Fruit fly (Drosophila melanogaster) whole organism, prepupa: ENCODE measurements around the gene CG4789.

ENCODE experiments used
- Blimp-1 ChIP-seq: fragments of 200-800 bp; sonication (Bioruptor generic); optimal IDR thresholded peaks from 3 replicates; lab custom pipeline; 2017; ENCODE audit warnings: missing biosample characterization, missing genetic modification characterization, mild to moderate bottlenecking, moderate library complexity, missing genetic modification reagents
- CG10669 ChIP-seq: fragments of 200-800 bp; sonication (Bioruptor generic); optimal IDR thresholded peaks from 3 replicates; lab custom pipeline; 2018; ENCODE audit warnings: missing biosample characterization, mild to moderate bottlenecking, missing genetic modification characterization, moderate library complexity
- CG11294 ChIP-seq: fragments of 200-800 bp; sonication (Bioruptor generic); IDR thresholded peaks from 2 replicates; pipeline ENCODE4 v1.3.6; 2022; ENCODE audit warnings: missing biosample characterization, missing genetic modification characterization
- CG11902 ChIP-seq: fragments of 200-800 bp; sonication (Bioruptor generic); optimal IDR thresholded peaks from 3 replicates; lab custom pipeline; 2016; ENCODE audit warnings: missing biosample characterization, missing genetic modification characterization
- CG1621 ChIP-seq: fragments of 200-800 bp; sonication (Bioruptor generic); optimal IDR thresholded peaks from 3 replicates; lab custom pipeline; 2018; ENCODE audit warnings: missing biosample characterization, mild to moderate bottlenecking, missing genetic modification characterization
- CG16779 ChIP-seq: fragments of 200-800 bp; sonication (Bioruptor generic); optimal IDR thresholded peaks from 3 replicates; lab custom pipeline; 2017; ENCODE audit warnings: missing biosample characterization, mild to moderate bottlenecking, missing genetic modification characterization
- CG31627 ChIP-seq: fragments of 200-800 bp; sonication (Bioruptor generic); optimal IDR thresholded peaks from 3 replicates; lab custom pipeline; 2016; ENCODE audit warnings: missing biosample characterization, missing genetic modification characterization
- CG32006 ChIP-seq: fragments of 200-800 bp; sonication (Bioruptor generic); optimal IDR thresholded peaks from 3 replicates; lab custom pipeline; 2017; ENCODE audit warnings: missing biosample characterization, mild to moderate bottlenecking, missing genetic modification characterization
- CG34406 ChIP-seq: fragments of 200-800 bp; sonication (Bioruptor generic); optimal IDR thresholded peaks from 3 replicates; lab custom pipeline; 2016; ENCODE audit warnings: missing biosample characterization, missing genetic modification characterization
- CG4318 ChIP-seq: fragments of 200-800 bp; sonication (Bioruptor generic); optimal IDR thresholded peaks from 3 replicates; lab custom pipeline; 2017; ENCODE audit warnings: missing biosample characterization, mild to moderate bottlenecking, missing genetic modification characterization
- CG6163 ChIP-seq: fragments of 200-800 bp; sonication (Bioruptor generic); IDR thresholded peaks from 3 replicates; pipeline ENCODE4 v1.3.6; 2022; ENCODE audit warnings: missing biosample characterization, missing genetic modification characterization
- CG6276 ChIP-seq: fragments of 200-800 bp; sonication (Bioruptor generic); optimal IDR thresholded peaks from 2 replicates; lab custom pipeline; 2017; ENCODE audit warnings: missing biosample characterization, mild to moderate bottlenecking, missing genetic modification characterization
- CG6792 ChIP-seq: fragments of 200-800 bp; sonication (Bioruptor generic); optimal IDR thresholded peaks from 3 replicates; lab custom pipeline; 2016; ENCODE audit warnings: missing biosample characterization, missing genetic modification characterization
- CG6808 ChIP-seq: fragments of 200-800 bp; sonication (Bioruptor generic); optimal IDR thresholded peaks from 3 replicates; lab custom pipeline; 2017; ENCODE audit warnings: missing biosample characterization, missing genetic modification characterization, mild to moderate bottlenecking, moderate library complexity, missing genetic modification reagents
- CG6854 ChIP-seq: fragments of 200-800 bp; sonication (Bioruptor generic); optimal IDR thresholded peaks from 2 replicates; lab custom pipeline; 2017; ENCODE audit warnings: missing biosample characterization, mild to moderate bottlenecking, missing genetic modification characterization
- CG8119 ChIP-seq: fragments of 200-800 bp; sonication (Bioruptor generic); IDR thresholded peaks from 3 replicates; pipeline ENCODE4 v1.3.6; 2022; ENCODE audit warnings: missing biosample characterization, missing genetic modification characterization
- CG9139 ChIP-seq: fragments of 200-800 bp; sonication (Bioruptor generic); optimal IDR thresholded peaks from 3 replicates; lab custom pipeline; 2017; ENCODE audit warnings: missing biosample characterization, mild to moderate bottlenecking, missing genetic modification characterization
- Eip75B ChIP-seq: fragments of 200-800 bp; sonication (Bioruptor generic); optimal IDR thresholded peaks from 3 replicates; lab custom pipeline; 2016; ENCODE audit warnings: missing biosample characterization, missing genetic modification characterization
- Eip78C ChIP-seq: fragments of 200-800 bp; sonication (Bioruptor generic); peaks from one replicate; lab custom pipeline; 2016; ENCODE audit warnings: missing biosample characterization, missing genetic modification characterization
- Eip93F ChIP-seq: fragments of 200-800 bp; sonication (Bioruptor generic); optimal IDR thresholded peaks from 2 replicates; lab custom pipeline; 2016; ENCODE audit warnings: missing biosample characterization, mild to moderate bottlenecking, missing genetic modification characterization
- Ets21C ChIP-seq: fragments of 200-800 bp; sonication (Bioruptor generic); optimal IDR thresholded peaks from 3 replicates; lab custom pipeline; 2016; ENCODE audit warnings: missing biosample characterization, missing genetic modification characterization
- Ets96B ChIP-seq: fragments of 200-800 bp; optimal IDR thresholded peaks from 2 replicates; lab custom pipeline; 2019; ENCODE audit warnings: missing biosample characterization, mild to moderate bottlenecking, missing genetic modification characterization, moderate library complexity
- Hr38 ChIP-seq: sonication (Bioruptor generic); optimal IDR thresholded peaks from 2 replicates; lab custom pipeline; 2016; ENCODE audit warnings: missing biosample characterization, missing genetic modification characterization
- Hr4 ChIP-seq: fragments of 200-800 bp; sonication (Bioruptor generic); optimal IDR thresholded peaks from 3 replicates; lab custom pipeline; 2016; ENCODE audit warnings: missing biosample characterization, missing genetic modification characterization
- Met ChIP-seq: fragments of 200-800 bp; sonication (Bioruptor generic); optimal IDR thresholded peaks from 3 replicates; lab custom pipeline; 2016; ENCODE audit warnings: missing biosample characterization, missing genetic modification characterization
- Sox102F ChIP-seq: fragments of 200-800 bp; sonication (Bioruptor generic); optimal IDR thresholded peaks from 2 replicates; lab custom pipeline; 2016; ENCODE audit warnings: missing biosample characterization, mild to moderate bottlenecking, missing genetic modification characterization
- Sox14 ChIP-seq: fragments of 200-800 bp; sonication (Bioruptor generic); optimal IDR thresholded peaks from 3 replicates; lab custom pipeline; 2016; ENCODE audit warnings: missing biosample characterization, missing genetic modification characterization
- Sox15 ChIP-seq: fragments of 200-800 bp; sonication (Bioruptor generic); optimal IDR thresholded peaks from 3 replicates; lab custom pipeline; 2016; ENCODE audit warnings: missing biosample characterization, missing genetic modification characterization
- acj6 ChIP-seq: fragments of 200-800 bp; sonication (Bioruptor generic); optimal IDR thresholded peaks from 3 replicates; lab custom pipeline; 2016; ENCODE audit warnings: missing biosample characterization, missing genetic modification characterization
- cyc ChIP-seq: fragments of 200-800 bp; sonication (Bioruptor generic); optimal IDR thresholded peaks from 3 replicates; lab custom pipeline; 2016; ENCODE audit warnings: missing biosample characterization, missing genetic modification characterization
- dac ChIP-seq: fragments of 200-800 bp; sonication (Bioruptor generic); optimal IDR thresholded peaks from 2 replicates; lab custom pipeline; 2017; ENCODE audit warnings: missing biosample characterization, mild to moderate bottlenecking, missing genetic modification characterization
- dsx ChIP-seq: fragments of 200-800 bp; optimal IDR thresholded peaks from 3 replicates; lab custom pipeline; 2019; ENCODE audit warnings: missing biosample characterization, mild to moderate bottlenecking, missing genetic modification characterization, moderate library complexity; ENCODE audit not compliant: poor library complexity, severe bottlenecking
- esn ChIP-seq: fragments of 200-800 bp; sonication (Bioruptor generic); optimal IDR thresholded peaks from 2 replicates; lab custom pipeline; 2016; ENCODE audit warnings: missing biosample characterization, mild to moderate bottlenecking, missing genetic modification characterization, moderate library complexity
- fd85E ChIP-seq: fragments of 200-800 bp; sonication (Bioruptor generic); optimal IDR thresholded peaks from 3 replicates; lab custom pipeline; 2016; ENCODE audit warnings: missing biosample characterization, missing genetic modification characterization
- fkh ChIP-seq: fragments of 200-800 bp; sonication (Bioruptor generic); optimal IDR thresholded peaks from 3 replicates; lab custom pipeline; 2017; ENCODE audit warnings: missing biosample characterization, mild to moderate bottlenecking, missing genetic modification characterization, moderate library complexity
- net ChIP-seq: fragments of 200-800 bp; sonication (Bioruptor generic); optimal IDR thresholded peaks from 3 replicates; lab custom pipeline; 2016; ENCODE audit warnings: missing biosample characterization, missing genetic modification characterization
- salr ChIP-seq, 2 experiments: fragments of 200-800 bp; sonication (Bioruptor generic); optimal IDR thresholded peaks; 3 replicates each; lab custom pipeline; 2016 to 2018; ENCODE audit warnings: missing biosample characterization in 2 of 2, missing genetic modification characterization in 2 of 2, mild to moderate bottlenecking in 1 of 2
- topi ChIP-seq: fragments of 200-800 bp; sonication (Bioruptor generic); optimal IDR thresholded peaks from 3 replicates; lab custom pipeline; 2016; ENCODE audit warnings: missing biosample characterization, missing genetic modification characterization

CG4789 gene

dm6 chrX:16782175-16782916 lies 18.4 kb upstream of the CG4789 start (continued):
- TF ChIP-seq Eip78C (GFP tag; lab: Kevin White, UChicago) (peak; percentile 76), topi (GFP tag; lab: Kevin White, UChicago) (no peak), Ets21C (no peak), CG31627 (GFP tag; lab: Kevin White, UChicago) (no peak), dsx (no peak), Met (GFP tag; lab: Kevin White, UChicago) (no peak), dac (GFP tag; lab: Kevin White, UChicago) (peak; percentile 18), salr (GFP tag; optimal IDR thresholded peaks at IDR 0.05; lab: Kevin White, UChicago) (peak in 1 of 2 experiments; percentile 59), CG6163 (GFP tag; lab: Robert Waterston, UW) (peak; percentile 75), CG11902 (GFP tag; lab: Kevin White, UChicago) (no peak), CG9139 (no peak), CG6276 (GFP tag; lab: Kevin White, UChicago) (peak; percentile 19), Sox15 (GFP tag; lab: Kevin White, UChicago) (no peak), CG11294 (peak; percentile 43; the same call in 1 of the 2 replicates)

dm6 chrX:16783141-16783715 lies 17.5 kb upstream of the CG4789 start, which contains the start of gene if:
Gene if, minus strand, starts transcription at chrX:16783434.
- TF ChIP-seq topi (GFP tag; lab: Kevin White, UChicago) (no peak), Eip78C (GFP tag; lab: Kevin White, UChicago) (peak; percentile 48)

dm6 chrX:16783743-16784142 lies 17.0 kb upstream of the CG4789 start, which contains the start of gene mRpL22:
Gene mRpL22, plus strand, starts transcription at chrX:16783933.
- TF ChIP-seq Hr38 (no peak), CG1621 (peak; percentile 90)

- TF ChIP-seq esn (GFP tag; lab: Kevin White, UChicago), result peak; percentile 15
- no peak for TF ChIP-seq salr (GFP tag; optimal IDR thresholded peaks at IDR 0.05; lab: Kevin White, UChicago)
- no peak for TF ChIP-seq CG6163 (GFP tag; lab: Robert Waterston, UW)
- TF ChIP-seq Eip78C (GFP tag; lab: Kevin White, UChicago), result peak; percentile 49
- TF ChIP-seq cyc (GFP tag; lab: Kevin White, UChicago), result no peak
- no peak for TF ChIP-seq topi (GFP tag; lab: Kevin White, UChicago)
- no peak for TF ChIP-seq Eip75B (GFP tag; lab: Kevin White, UChicago)
- TF ChIP-seq Sox14, result no peak
Measured at dm6 chrX:16786860-16787415, 13.8 kb upstream of the CG4789 start, which contains the start of the genes CG9609 and Sap30. Gene CG9609, minus strand, starts transcription at chrX:16787008. Gene Sap30, plus strand, starts transcription at chrX:16787283.

- TF ChIP-seq CG34406 (GFP tag; lab: Kevin White, UChicago), result no peak
- TF ChIP-seq acj6, result peak; percentile 39
- no peak for TF ChIP-seq fd85E
- TF ChIP-seq CG32006 (GFP tag; lab: Kevin White, UChicago), result no peak
- TF ChIP-seq CG6808 (GFP tag; lab: Kevin White, UChicago), result no peak
- peak; percentile 0 for TF ChIP-seq CG31627 (GFP tag; lab: Kevin White, UChicago)
- no peak for TF ChIP-seq Ets96B (tag; lab: Kevin White, UChicago)
- TF ChIP-seq Sox14, result peak; percentile 61
- no peak for TF ChIP-seq topi (GFP tag; lab: Kevin White, UChicago)
- TF ChIP-seq Sox15 (GFP tag; lab: Kevin White, UChicago), result no peak
- no peak for TF ChIP-seq Blimp-1 (GFP tag; lab: Kevin White, UChicago)
- no peak for TF ChIP-seq net (GFP tag; lab: Kevin White, UChicago)
- no peak for TF ChIP-seq Eip75B (GFP tag; lab: Kevin White, UChicago)
- TF ChIP-seq CG1621, result no peak
- no peak for TF ChIP-seq CG6792
- no peak for TF ChIP-seq CG10669 (GFP tag; lab: Kevin White, UChicago)
- no peak for TF ChIP-seq CG6854 (GFP tag; lab: Kevin White, UChicago)
- no peak for TF ChIP-seq Eip93F (GFP tag; lab: Kevin White, UChicago)
- no peak for TF ChIP-seq Sox102F (GFP tag; lab: Kevin White, UChicago)
- TF ChIP-seq CG16779 (tag; lab: Kevin White, UChicago), result no peak
- 0 out of 3 replicates have a peak, but pooled peaks have one; percentile 12 for TF ChIP-seq CG6163 (GFP tag; lab: Robert Waterston, UW)
- TF ChIP-seq CG11294, result no peak
- no peak for TF ChIP-seq CG4318 (GFP tag; lab: Kevin White, UChicago)
- no peak for TF ChIP-seq CG8119 (GFP tag; lab: Robert Waterston, UW)
- TF ChIP-seq Hr4, result no peak
- TF ChIP-seq Eip78C (GFP tag; lab: Kevin White, UChicago), result no peak
- TF ChIP-seq fkh (GFP tag; lab: Kevin White, UChicago), result no peak
Measured at dm6 chrX:16787416-16787900, 13.3 kb upstream of the CG4789 start.
